ENCODE assay signal across 1 fruit fly cellular context in genomic region chr2L:7701417-7701816, dm6.
TF ChIP-seq lines count a peak whose summit lies in the region.

Tep2 (minus strand) TSS chr2L:7701601.

TF ChIP-seq in whole organism, adult, 20 proteins besides CTCF, POLR2A, EP300 and RAD21 (continued from another document):
- no peak for TF ChIP-seq CG5204 (GFP tag; optimal IDR thresholded peaks at IDR 0.05; lab: Kevin White, UChicago)
TF ChIP-seq in whole organism, adult: peak in this region for 3.
